Worm (Caenorhabditis elegans) whole organism, L3 larva: ENCODE measurements around the gene tth-1.

Experiments used
- R02D3.7 ChIP-seq: fragments of 150-350 bp; optimal IDR thresholded peaks from 2 replicates; lab custom pipeline; 2014; ENCODE audit warnings: missing biosample characterization, missing genetic modification characterization
- ZK546.5 ChIP-seq: sonication (generic microtip); optimal IDR thresholded peaks from 2 replicates; lab custom pipeline; 2017; ENCODE audit warnings: missing biosample characterization, missing genetic modification characterization
- ceh-16 ChIP-seq: sonication (generic microtip); optimal IDR thresholded peaks from 2 replicates; lab custom pipeline; 2017; ENCODE audit warnings: missing biosample characterization, missing genetic modification characterization
- ceh-9 ChIP-seq: sonication (generic microtip); optimal IDR thresholded peaks from 2 replicates; lab custom pipeline; 2018; ENCODE audit warnings: missing biosample characterization, missing genetic modification characterization
- daf-12 ChIP-seq: fragments of 150-350 bp; optimal IDR thresholded peaks from 2 replicates; lab custom pipeline; 2014; ENCODE audit warnings: missing biosample characterization, missing genetic modification reagents, missing genetic modification characterization
- egl-27 ChIP-seq: sonication (generic microtip); optimal IDR thresholded peaks from 4 replicates; lab custom pipeline; 2017; ENCODE audit warnings: missing biosample characterization, missing genetic modification reagents, missing genetic modification characterization
- elt-1 ChIP-seq: fragments of 150-350 bp; optimal IDR thresholded peaks from 2 replicates; lab custom pipeline; 2014; ENCODE audit warnings: missing biosample characterization, missing genetic modification characterization
- elt-2 ChIP-seq: sonication (generic microtip); optimal IDR thresholded peaks from 2 replicates; lab custom pipeline; 2016; ENCODE audit warnings: missing genetic modification reagents, mild to moderate bottlenecking, missing genetic modification characterization, missing compliant biosample characterization
- fkh-10 ChIP-seq: sonication (generic microtip); optimal IDR thresholded peaks from 2 replicates; lab custom pipeline; 2017; ENCODE audit warnings: missing biosample characterization, missing genetic modification reagents, missing genetic modification characterization
- fkh-2 ChIP-seq: fragments of 150-350 bp; optimal IDR thresholded peaks from 2 replicates; lab custom pipeline; 2014; ENCODE audit warnings: missing biosample characterization, missing genetic modification reagents, missing genetic modification characterization
- hmg-11 ChIP-seq: sonication (generic microtip); optimal IDR thresholded peaks from 2 replicates; lab custom pipeline; 2016; ENCODE audit warnings: missing genetic modification characterization, missing compliant biosample characterization
- jun-1 ChIP-seq: fragments of 150-350 bp; optimal IDR thresholded peaks from 2 replicates; lab custom pipeline; 2014; ENCODE audit warnings: missing biosample characterization, missing genetic modification reagents, missing genetic modification characterization
- lin-39 ChIP-seq: fragments of 150-350 bp; optimal IDR thresholded peaks from 2 replicates; lab custom pipeline; 2018; ENCODE audit warnings: missing biosample characterization, missing genetic modification reagents, missing genetic modification characterization
- lsy-12 ChIP-seq: sonication (generic microtip); optimal IDR thresholded peaks from 2 replicates; lab custom pipeline; 2016; ENCODE audit warnings: mild to moderate bottlenecking, missing genetic modification characterization, missing compliant biosample characterization
- mdl-1 ChIP-seq: fragments of 150-350 bp; optimal IDR thresholded peaks from 2 replicates; lab custom pipeline; 2014; ENCODE audit warnings: missing biosample characterization, missing genetic modification characterization
- mml-1 ChIP-seq: fragments of 150-350 bp; sonication (generic microtip); optimal IDR thresholded peaks from 3 replicates; lab custom pipeline; 2014; ENCODE audit warnings: missing biosample characterization, missing genetic modification characterization
- nfya-1 ChIP-seq: sonication (generic microtip); optimal IDR thresholded peaks from 2 replicates; lab custom pipeline; 2017; ENCODE audit warnings: missing genetic modification characterization, mild to moderate bottlenecking, missing compliant biosample characterization, antibody characterized with exemption, moderate library complexity; ENCODE audit not compliant: insufficient read depth
- nhr-11 ChIP-seq: fragments of 150-350 bp; optimal IDR thresholded peaks from 2 replicates; lab custom pipeline; 2014; ENCODE audit warnings: missing biosample characterization, missing genetic modification characterization
- nhr-12 ChIP-seq: fragments of 150-350 bp; optimal IDR thresholded peaks from 2 replicates; lab custom pipeline; 2014; ENCODE audit warnings: missing biosample characterization, missing genetic modification characterization
- nhr-23 ChIP-seq: fragments of 150-350 bp; optimal IDR thresholded peaks from 2 replicates; lab custom pipeline; 2014; ENCODE audit warnings: missing biosample characterization, missing genetic modification reagents, missing genetic modification characterization
- nhr-237 ChIP-seq: fragments of 150-350 bp; optimal IDR thresholded peaks from 2 replicates; lab custom pipeline; 2014; ENCODE audit warnings: missing biosample characterization, missing genetic modification characterization
- nhr-25 ChIP-seq: sonication (generic microtip); optimal IDR thresholded peaks from 2 replicates; lab custom pipeline; 2017; ENCODE audit warnings: missing biosample characterization, missing genetic modification characterization
- nhr-28 ChIP-seq: fragments of 150-350 bp; optimal IDR thresholded peaks from 2 replicates; lab custom pipeline; 2014; ENCODE audit warnings: missing biosample characterization, missing genetic modification characterization
- nhr-67 ChIP-seq: fragments of 150-350 bp; optimal IDR thresholded peaks from 2 replicates; lab custom pipeline; 2014; ENCODE audit warnings: missing biosample characterization, missing genetic modification characterization
- pha-4 ChIP-seq: fragments of 150-350 bp; optimal IDR thresholded peaks from 2 replicates; lab custom pipeline; 2014; ENCODE audit warnings: missing biosample characterization, missing genetic modification reagents, missing genetic modification characterization
- pqm-1 ChIP-seq: fragments of 150-350 bp; optimal IDR thresholded peaks from 2 replicates; lab custom pipeline; 2017; ENCODE audit warnings: missing biosample characterization, missing genetic modification characterization, inconsistent platforms
- sea-2 ChIP-seq: fragments of 150-350 bp; sonication (generic microtip); optimal IDR thresholded peaks from 4 replicates; lab custom pipeline; 2014; ENCODE audit warnings: missing biosample characterization, missing genetic modification reagents, missing genetic modification characterization
- skn-1 ChIP-seq: fragments of 150-350 bp; optimal IDR thresholded peaks from 2 replicates; lab custom pipeline; 2014; ENCODE audit warnings: missing biosample characterization, missing genetic modification characterization
- snpc-4 ChIP-seq: fragments of 150-350 bp; optimal IDR thresholded peaks from 2 replicates; lab custom pipeline; 2014; ENCODE audit warnings: missing biosample characterization, missing genetic modification characterization
- tbx-2 ChIP-seq: sonication (generic microtip); optimal IDR thresholded peaks from 2 replicates; lab custom pipeline; 2016; ENCODE audit warnings: mild to moderate bottlenecking, missing genetic modification characterization, missing compliant biosample characterization
- unc-39 ChIP-seq: sonication (generic microtip); optimal IDR thresholded peaks from 4 replicates; lab custom pipeline; 2017; ENCODE audit warnings: missing biosample characterization, missing genetic modification characterization
- ztf-4 ChIP-seq: fragments of 150-350 bp; optimal IDR thresholded peaks from 2 replicates; lab custom pipeline; 2014; ENCODE audit warnings: missing biosample characterization, missing genetic modification characterization

Gene tth-1

DNA sequence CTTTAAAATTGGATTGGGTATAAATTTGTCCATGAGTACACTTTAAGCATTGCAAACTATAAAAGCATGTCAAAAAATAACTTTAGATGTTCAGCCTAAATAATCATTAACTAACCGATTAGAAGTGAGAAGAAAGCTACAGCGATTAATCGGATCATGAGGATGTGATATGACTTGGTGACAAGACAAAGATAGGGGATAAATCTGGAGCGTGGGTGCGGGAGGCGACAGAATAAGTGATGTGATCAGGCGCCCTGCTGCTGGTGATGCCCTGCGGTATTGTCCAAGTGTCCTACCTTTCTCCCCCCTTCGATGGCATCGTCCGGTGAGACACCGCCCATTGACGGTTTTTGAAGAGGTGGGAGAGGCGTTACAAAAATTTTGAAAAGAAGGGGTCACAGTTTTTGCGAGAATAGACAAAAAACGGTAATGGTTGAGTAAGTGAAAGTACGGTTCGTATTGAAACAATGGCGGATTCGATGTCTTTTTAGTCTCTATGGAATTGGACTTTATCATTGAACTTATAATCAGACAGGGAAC is 38.8 kb downstream of the tth-1 start, which contains the start of gene F41D9.2:
TSS of gene F41D9.2 (minus strand) at position 304 of the 540 bp plus-strand sequence.
- TF ChIP-seq nhr-25 = peak; percentile 24
- no peak for TF ChIP-seq lsy-12 (tag; lab: Kevin White, UChicago)
- no peak for TF ChIP-seq unc-39 (tag; lab: Kevin White, UChicago)
- no peak for TF ChIP-seq mml-1
- peak; percentile 7 for TF ChIP-seq nhr-23 (tag; lab: Kevin White, UChicago)
- TF ChIP-seq ztf-4 (tag; lab: Kevin White, UChicago) = no peak
- no peak for TF ChIP-seq pqm-1 (tag; lab: Kevin White, UChicago)
- TF ChIP-seq ceh-9 (tag; lab: Kevin White, UChicago) = no peak
- TF ChIP-seq ZK546.5 = no peak

- TF ChIP-seq nhr-28 = no peak
- TF ChIP-seq daf-12 (tag; lab: Kevin White, UChicago) = no peak
- TF ChIP-seq nhr-25 = no peak
- no peak for TF ChIP-seq R02D3.7 (tag; lab: Kevin White, UChicago)
- TF ChIP-seq tbx-2 = no peak
- TF ChIP-seq nhr-12 (tag; lab: Kevin White, UChicago) = no peak
- no peak for TF ChIP-seq snpc-4 (tag; lab: Kevin White, UChicago)
- peak; percentile 22 for TF ChIP-seq elt-2
- no peak for TF ChIP-seq mdl-1 (tag; lab: Kevin White, UChicago)
- TF ChIP-seq fkh-2 (tag; lab: Kevin White, UChicago) = no peak
- no peak for TF ChIP-seq sea-2 (GFP tag; lab: Kevin White, UChicago)
- TF ChIP-seq lin-39 (tag; lab: Kevin White, UChicago) = peak; percentile 1
- no peak for TF ChIP-seq nhr-67
- TF ChIP-seq ztf-4 (tag; lab: Kevin White, UChicago) = no peak
- TF ChIP-seq pha-4 = no peak
- TF ChIP-seq elt-1 (tag; lab: Kevin White, UChicago) = no peak
- no peak for TF ChIP-seq skn-1 (tag; lab: Kevin White, UChicago)
- peak; percentile 42 for TF ChIP-seq lsy-12 (tag; lab: Kevin White, UChicago)
These were observed 41.9 kb downstream of the tth-1 start for ce11 chrX:8381651-8382050.

DNA sequence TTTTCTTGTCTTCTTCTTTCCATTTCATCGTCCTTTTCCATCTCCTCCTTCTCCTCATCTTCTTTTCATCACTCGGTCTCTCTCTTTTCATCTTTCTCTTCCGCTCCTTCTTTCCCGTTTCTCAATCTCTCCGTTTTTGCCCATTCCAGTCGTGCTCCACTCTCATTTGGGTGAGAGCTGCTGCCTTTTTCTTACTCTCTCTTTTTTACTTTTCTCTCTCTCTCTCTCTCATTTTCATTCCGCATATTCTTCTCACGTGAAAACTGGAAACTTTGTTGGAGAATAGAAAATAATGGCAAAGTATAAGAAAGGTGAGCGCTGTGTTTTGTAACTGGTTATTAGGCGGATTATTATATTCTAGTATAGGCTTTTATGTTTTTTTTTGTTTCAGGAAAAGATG is 45.2 kb downstream of the tth-1 start, which contains the start of gene tbc-18:
TSS of gene tbc-18 (plus strand) at position 246 of the 400 bp plus-strand sequence.
- TF ChIP-seq nhr-237 (tag; lab: Kevin White, UChicago) = no peak
- peak; percentile 4 for TF ChIP-seq pqm-1 (tag; lab: Kevin White, UChicago)
- TF ChIP-seq nfya-1 (tag; lab: Kevin White, UChicago) = peak; percentile 82
- no peak for TF ChIP-seq tbx-2
- no peak for TF ChIP-seq nhr-11
- TF ChIP-seq lin-39 (tag; lab: Kevin White, UChicago) = peak; percentile 61
- TF ChIP-seq egl-27 (tag; lab: Kevin White, UChicago) = no peak
- no peak for TF ChIP-seq mml-1
- no peak for TF ChIP-seq elt-2
- TF ChIP-seq ceh-16 (tag; lab: Kevin White, UChicago) = no peak
- TF ChIP-seq hmg-11 (tag; lab: Kevin White, UChicago) = peak; percentile 4
- peak; percentile 68 for TF ChIP-seq fkh-10 (GFP tag; lab: Kevin White, UChicago)
- TF ChIP-seq nhr-25 = no peak
- TF ChIP-seq skn-1 (tag; lab: Kevin White, UChicago) = peak; percentile 54
- TF ChIP-seq jun-1 (tag; lab: Kevin White, UChicago) = peak; percentile 0
